Comparison of ENCODE assay signal across 2 fruit fly cellular contexts in the genomic region with DNA sequence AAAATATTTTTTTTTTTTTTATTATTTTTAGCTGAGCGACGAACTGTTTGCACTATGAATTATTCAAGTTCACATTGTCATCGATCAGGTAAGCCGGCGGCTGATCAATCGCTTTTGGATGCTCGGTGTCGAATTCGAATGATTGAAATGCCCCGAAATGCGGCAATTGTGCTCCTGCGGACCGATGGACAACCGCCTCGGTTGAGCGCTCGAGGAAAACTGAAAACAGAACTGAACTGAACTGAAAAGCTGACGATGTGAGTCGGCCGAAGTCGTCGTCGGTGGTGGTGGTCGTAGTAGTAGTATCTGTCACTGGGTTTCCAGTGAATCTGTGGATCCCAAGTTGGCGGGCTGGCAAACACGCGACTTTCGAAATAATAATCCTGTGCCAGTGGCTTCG.
TF ChIP-seq lines count a peak whose summit lies in the region.

No protein-coding gene starts in this region.

- no peak for TF ChIP-seq CTCF in whole organism, embryonic (GFP tag; optimal IDR thresholded peaks at IDR 0.05; lab: Kevin White, UChicago)

TF ChIP-seq in whole organism, adult, 20 proteins besides CTCF, POLR2A, EP300 and RAD21:
- TF ChIP-seq kay (GFP tag; lab: Kevin White, UChicago; ENCODE audit: borderline replicate concordance) (peak; percentile 32), Mnt (GFP tag; optimal IDR thresholded peaks at IDR 0.05; lab: Kevin White, UChicago) (peak; percentile 3), pad (GFP tag; optimal IDR thresholded peaks at IDR 0.05; lab: Kevin White, UChicago) (no peak), bab1 (GFP tag; optimal IDR thresholded peaks at IDR 0.05; lab: Kevin White, UChicago) (no peak)
TF ChIP-seq in whole organism, adult: peak in this region for 2.

TF ChIP-seq in whole organism, embryonic, 481 proteins besides CTCF, POLR2A, EP300 and RAD21:
- TF ChIP-seq CG34422 (GFP tag; IDR thresholded peaks at IDR 0.05; lab: Robert Waterston, UW) (no peak), CG2199 (GFP tag; IDR thresholded peaks at IDR 0.05; lab: Robert Waterston, UW) (no peak), Med (GFP tag; lab: Kevin White, UChicago) (peak; percentile 65), CG18619 (GFP tag; optimal IDR thresholded peaks at IDR 0.05; lab: Kevin White, UChicago) (no peak), CG9797 (GFP tag; optimal IDR thresholded peaks at IDR 0.05; lab: Kevin White, UChicago) (no peak), Xrp1 (GFP tag; IDR thresholded peaks at IDR 0.05; lab: Robert Waterston, UW) (no peak), Deaf1 (tag; optimal IDR thresholded peaks at IDR 0.05; lab: Kevin White, UChicago) (peak; percentile 86), NK7.1 (GFP tag; optimal IDR thresholded peaks at IDR 0.05; lab: Kevin White, UChicago) (no peak), Hmx (GFP tag; optimal IDR thresholded peaks at IDR 0.05; lab: Kevin White, UChicago) (no peak), Jarid2 (GFP tag; optimal IDR thresholded peaks at IDR 0.05; lab: Kevin White, UChicago) (peak; percentile 33), Hr3 (GFP tag; optimal IDR thresholded peaks at IDR 0.05; lab: Kevin White, UChicago) (no peak), tin (GFP tag; optimal IDR thresholded peaks at IDR 0.05; lab: Kevin White, UChicago) (no peak)
